Fruit fly (Drosophila melanogaster): ENCODE measurements around the gene CG31465.

CG31465 gene

DNA sequence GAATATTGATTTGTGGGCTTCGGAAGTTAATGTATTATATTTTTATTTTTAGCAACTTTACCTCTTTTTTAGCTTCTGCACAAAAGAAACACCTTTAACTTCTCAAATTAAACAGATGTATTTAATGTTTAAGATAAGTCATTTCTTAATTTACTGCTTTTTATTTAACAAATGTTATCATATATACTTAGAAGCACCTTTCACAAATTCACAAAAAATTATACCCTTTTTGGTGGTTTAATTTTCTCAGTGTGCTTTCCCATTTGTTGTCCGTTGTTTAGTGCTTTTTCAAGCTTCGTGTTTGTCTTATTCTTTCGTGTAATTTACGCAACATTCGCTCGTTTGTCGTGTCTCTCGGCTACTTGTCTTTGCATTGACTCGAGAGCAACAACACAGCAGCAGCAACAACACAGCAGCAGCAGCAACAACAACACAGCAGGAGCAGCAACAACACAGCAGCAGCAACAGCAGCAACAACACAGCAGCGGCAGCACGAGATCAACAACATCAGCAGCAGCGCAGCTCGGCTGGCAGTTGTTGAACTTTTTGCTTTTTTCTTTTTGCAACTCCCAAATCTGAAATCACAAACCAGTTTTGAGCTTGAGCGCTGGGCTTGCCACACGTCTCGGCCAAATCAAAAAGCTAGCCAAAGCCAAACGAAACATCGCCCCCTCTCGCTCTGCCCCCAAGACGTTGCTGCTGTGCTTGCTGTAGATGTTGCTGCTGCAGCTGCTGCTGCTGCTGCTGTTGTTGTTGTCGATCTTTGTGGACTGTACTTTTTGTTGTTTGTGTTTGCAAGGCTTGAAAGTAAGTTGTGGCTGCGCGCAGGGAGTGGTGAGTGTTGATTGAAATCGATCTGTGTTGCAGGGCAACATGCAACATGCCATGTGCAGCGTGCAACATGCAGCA, 43.3 kb upstream of the CG31465 start (continued):
- TF ChIP-seq psq (GFP tag; optimal IDR thresholded peaks at IDR 0.05), result no peak
- no peak for TF ChIP-seq ac (GFP tag; optimal IDR thresholded peaks at IDR 0.05)
- 0 out of 3 replicates have a peak, but pooled peaks have one; percentile 32 for TF ChIP-seq z (GFP tag; IDR thresholded peaks at IDR 0.05)
- peak; percentile 77 for TF ChIP-seq Deaf1 (tag; optimal IDR thresholded peaks at IDR 0.05)
- TF ChIP-seq CG10267 (tag; optimal IDR thresholded peaks at IDR 0.05), result peak; percentile 25
- TF ChIP-seq CG14050 (GFP tag; IDR thresholded peaks at IDR 0.05), result peak; percentile 62; the same call in 2 of the 3 replicates
- no peak for TF ChIP-seq CG7271 (tag; optimal IDR thresholded peaks at IDR 0.05)
- TF ChIP-seq Sry-β (GFP tag; optimal IDR thresholded peaks at IDR 0.05), result no peak
- TF ChIP-seq gem (tag; optimal IDR thresholded peaks at IDR 0.05), result peak; percentile 62
- TF ChIP-seq D19A (tag; optimal IDR thresholded peaks at IDR 0.05), result peak; percentile 33
- peak; percentile 13; the same call in 1 of the 3 replicates for TF ChIP-seq tgo (GFP tag; IDR thresholded peaks at IDR 0.05)
- TF ChIP-seq lbe (GFP tag; optimal IDR thresholded peaks at IDR 0.05), result no peak
- no peak for TF ChIP-seq Antp (GFP tag; optimal IDR thresholded peaks at IDR 0.05)
- peak; percentile 63 for TF ChIP-seq CG31441 (GFP tag; IDR thresholded peaks at IDR 0.05)
- no peak for TF ChIP-seq PHDP (tag; optimal IDR thresholded peaks at IDR 0.05)
- TF ChIP-seq CG6254 (GFP tag; optimal IDR thresholded peaks at IDR 0.05), result peak; percentile 19
- no peak for TF ChIP-seq sens-2 (GFP tag; IDR thresholded peaks at IDR 0.05)
- TF ChIP-seq CG10462 (GFP tag; optimal IDR thresholded peaks at IDR 0.05), result no peak
- TF ChIP-seq Blimp-1 (GFP tag; optimal IDR thresholded peaks at IDR 0.05), result peak; percentile 41
- peak; percentile 54 for TF ChIP-seq Ada2b (GFP tag; IDR thresholded peaks at IDR 0.05)

DNA sequence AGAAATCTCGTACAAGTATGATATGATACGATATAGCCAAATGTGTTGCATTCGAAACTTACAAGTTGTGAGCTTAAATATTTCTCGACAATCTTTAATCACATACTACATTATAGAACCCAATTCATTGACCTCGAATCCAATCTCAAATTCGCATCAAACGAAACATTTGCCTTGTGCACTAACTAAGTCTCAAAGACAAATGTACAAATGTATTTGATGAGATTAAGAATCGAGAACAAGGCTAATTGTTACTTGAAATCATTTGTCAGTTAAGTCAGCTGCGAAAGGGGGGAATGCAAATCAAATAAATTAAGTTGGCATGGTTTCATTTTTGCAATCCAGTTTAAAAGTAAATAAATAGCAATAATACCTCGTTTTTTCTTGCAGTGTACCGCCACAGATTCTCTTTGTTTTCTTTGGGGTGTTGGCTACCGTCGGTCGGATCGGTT, 42.1 kb upstream of the CG31465 start:
- TF ChIP-seq Ptx1 (GFP tag; IDR thresholded peaks at IDR 0.05) (no peak), Hr3 (GFP tag; optimal IDR thresholded peaks at IDR 0.05) (peak; percentile 12), eve (GFP tag; optimal IDR thresholded peaks at IDR 0.05) (peak in 1 of 2 experiments; percentile 83), CG3847 (GFP tag; IDR thresholded peaks at IDR 0.05) (no peak), Ada2b (GFP tag; IDR thresholded peaks at IDR 0.05) (no peak; the same call in 1 of the 2 replicates), CG7963 (GFP tag; IDR thresholded peaks at IDR 0.05; ENCODE audit: partially characterized antibody) (no peak), jing (GFP tag; optimal IDR thresholded peaks at IDR 0.05) (peak; percentile 16), yki (optimal IDR thresholded peaks at IDR 0.05) (no peak), CG15514 (GFP tag; optimal IDR thresholded peaks at IDR 0.05) (no peak), CG8089 (GFP tag; optimal IDR thresholded peaks at IDR 0.05) (peak; percentile 0), Blimp-1 (GFP tag; optimal IDR thresholded peaks at IDR 0.05) (peak; percentile 7), sens (GFP tag) (peak; percentile 90), nmo (GFP tag; optimal IDR thresholded peaks at IDR 0.05) (peak; percentile 57), jigr1 (GFP tag; IDR thresholded peaks at IDR 0.05) (no peak), CG11723 (GFP tag; optimal IDR thresholded peaks at IDR 0.05) (peak; percentile 4), Ssrp (tag; optimal IDR thresholded peaks at IDR 0.05) (peak; percentile 29), CG9727 (GFP tag; optimal IDR thresholded peaks at IDR 0.05) (peak; percentile 28), nau (GFP tag; optimal IDR thresholded peaks at IDR 0.05) (peak; percentile 13), chn (GFP tag; optimal IDR thresholded peaks at IDR 0.05) (no peak), Hr78 (GFP tag; optimal IDR thresholded peaks at IDR 0.05) (no peak), Ets65A (GFP tag) (peak; percentile 73), CG7556 (GFP tag; optimal IDR thresholded peaks at IDR 0.05) (peak; percentile 42), dysf (GFP tag; IDR thresholded peaks at IDR 0.05) (peak; percentile 40; the same call in 1 of the 3 replicates), CG13123 (GFP tag; optimal IDR thresholded peaks at IDR 0.05) (no peak), lbe (GFP tag; optimal IDR thresholded peaks at IDR 0.05) (peak; percentile 24), CG32767 (GFP tag; IDR thresholded peaks at IDR 0.05) (0 out of 2 replicates have a peak, but pooled peaks have one; percentile 8), CG1233 (GFP tag; optimal IDR thresholded peaks at IDR 0.05) (no peak), Lim3 (GFP tag; IDR thresholded peaks at IDR 0.05) (no peak), HmgD (GFP tag; optimal IDR thresholded peaks at IDR 0.05) (no peak), CG1603 (tag; optimal IDR thresholded peaks at IDR 0.05) (peak; percentile 61), zen (tag; optimal IDR thresholded peaks at IDR 0.05) (no peak)
